Fruit fly (Drosophila melanogaster) whole organism, embryonic: ENCODE measurements around the gene Eig71Ec.
A peak's percentile ranks its signal among the peaks of the same experiment; 100 is the strongest.

Source experiments
- Abd-B ChIP-seq: fragments of 200-800 bp; sonication (Bioruptor generic); optimal IDR thresholded peaks from 2 replicates; lab custom pipeline; 2018; ENCODE audit warnings: missing biosample characterization, mild to moderate bottlenecking, missing genetic modification characterization, moderate library complexity
- Asciz ChIP-seq: fragments of 200-800 bp; sonication (Bioruptor generic); optimal IDR thresholded peaks from 2 replicates; lab custom pipeline; 2017; ENCODE audit warnings: missing biosample characterization, mild to moderate bottlenecking, missing genetic modification characterization, missing genetic modification reagents
- Atf-2 ChIP-seq: fragments of 200-800 bp; sonication (Bioruptor generic); optimal IDR thresholded peaks from 2 replicates; lab custom pipeline; 2016; ENCODE audit warnings: missing biosample characterization, missing genetic modification characterization
- CG10543 ChIP-seq: fragments of 200-800 bp; sonication (Bioruptor generic); optimal IDR thresholded peaks from 3 replicates; lab custom pipeline; 2017; ENCODE audit warnings: missing biosample characterization, mild to moderate bottlenecking, missing genetic modification characterization, moderate library complexity
- CG1233 ChIP-seq: fragments of 200-800 bp; sonication (Bioruptor generic); optimal IDR thresholded peaks from 4 replicates; lab custom pipeline; 2018; ENCODE audit warnings: missing biosample characterization, mild to moderate bottlenecking, missing genetic modification characterization
- CG13296 ChIP-seq: fragments of 200-800 bp; sonication (Bioruptor generic); optimal IDR thresholded peaks from 3 replicates; lab custom pipeline; 2018; ENCODE audit warnings: missing biosample characterization, mild to moderate bottlenecking, missing genetic modification characterization
- CG13424 ChIP-seq: fragments of 200-800 bp; sonication (Bioruptor generic); optimal IDR thresholded peaks from 2 replicates; lab custom pipeline; 2019; ENCODE audit warnings: missing biosample characterization, mild to moderate bottlenecking, missing genetic modification characterization, moderate library complexity
- CG14965 ChIP-seq: fragments of 200-800 bp; sonication (Bioruptor generic); optimal IDR thresholded peaks from 2 replicates; lab custom pipeline; 2016; ENCODE audit warnings: missing biosample characterization, missing genetic modification characterization, borderline replicate concordance
- CG15696 ChIP-seq: fragments of 200-800 bp; sonication (Bioruptor generic); optimal IDR thresholded peaks from 2 replicates; lab custom pipeline; 2019; ENCODE audit warnings: missing biosample characterization, mild to moderate bottlenecking, missing genetic modification characterization, moderate library complexity
- CG18619 ChIP-seq: fragments of 200-800 bp; sonication (Bioruptor generic); optimal IDR thresholded peaks from 3 replicates; lab custom pipeline; 2017; ENCODE audit warnings: missing biosample characterization, mild to moderate bottlenecking, missing genetic modification characterization
- CG2120 ChIP-seq: fragments of 200-800 bp; sonication (Bioruptor generic); optimal IDR thresholded peaks from 3 replicates; lab custom pipeline; 2016; ENCODE audit warnings: missing biosample characterization, missing genetic modification characterization
- CG34422 ChIP-seq: fragments of 200-800 bp; sonication (Bioruptor generic); IDR thresholded peaks from 3 replicates; pipeline ENCODE4 v1.3.6; 2022; ENCODE audit warnings: missing biosample characterization, missing genetic modification characterization
- CG4424 ChIP-seq: fragments of 200-800 bp; sonication (Bioruptor generic); optimal IDR thresholded peaks from 3 replicates; lab custom pipeline; 2016; ENCODE audit warnings: missing biosample characterization, missing genetic modification characterization
- CG7556 ChIP-seq: fragments of 200-800 bp; sonication (Bioruptor generic); optimal IDR thresholded peaks from 2 replicates; lab custom pipeline; 2017; ENCODE audit warnings: missing biosample characterization, mild to moderate bottlenecking, missing genetic modification characterization
- CG7839 ChIP-seq: fragments of 200-800 bp; sonication (Bioruptor generic); optimal IDR thresholded peaks from 3 replicates; lab custom pipeline; 2018; ENCODE audit warnings: missing biosample characterization, mild to moderate bottlenecking, missing genetic modification characterization, moderate library complexity
- CG8281 ChIP-seq: fragments of 200-800 bp; sonication (Bioruptor generic); optimal IDR thresholded peaks from 2 replicates; lab custom pipeline; 2018; ENCODE audit warnings: missing biosample characterization, mild to moderate bottlenecking, missing genetic modification characterization, moderate library complexity
- CG8359 ChIP-seq: fragments of 200-800 bp; sonication (Bioruptor generic); optimal IDR thresholded peaks from 2 replicates; lab custom pipeline; 2017; ENCODE audit warnings: missing biosample characterization, mild to moderate bottlenecking, missing genetic modification characterization, borderline replicate concordance
- CG8388 ChIP-seq: fragments of 200-800 bp; sonication (Bioruptor generic); optimal IDR thresholded peaks from 2 replicates; lab custom pipeline; 2019; ENCODE audit warnings: missing biosample characterization, mild to moderate bottlenecking, missing genetic modification characterization, moderate library complexity
- CG9609 ChIP-seq: fragments of 200-800 bp; sonication (Bioruptor generic); optimal IDR thresholded peaks from 3 replicates; lab custom pipeline; 2016; ENCODE audit warnings: missing biosample characterization, missing genetic modification characterization
- Dad ChIP-seq: fragments of 200-800 bp; sonication (Bioruptor generic); optimal IDR thresholded peaks from 3 replicates; lab custom pipeline; 2016; ENCODE audit warnings: missing biosample characterization, missing genetic modification characterization
- Hmr ChIP-seq: fragments of 200-800 bp; sonication (Bioruptor generic); optimal IDR thresholded peaks from 3 replicates; lab custom pipeline; 2017; ENCODE audit warnings: mild to moderate bottlenecking, missing biosample characterization, missing genetic modification reagents, missing genetic modification characterization
- Hr51 ChIP-seq, 2 experiments: fragments of 200-800 bp; sonication (Bioruptor generic); optimal IDR thresholded peaks; 2 replicates in 1 of 2; 3 replicates in 1 of 2; lab custom pipeline; 2016 to 2018; ENCODE audit warnings: missing biosample characterization in 2 of 2, missing genetic modification characterization in 2 of 2, mild to moderate bottlenecking in 1 of 2, moderate library complexity in 1 of 2
- Med ChIP-seq: fragments of 200-800 bp; sonication (Bioruptor generic); peaks from one replicate; lab custom pipeline; 2016; ENCODE audit warnings: missing biosample characterization, missing genetic modification characterization, mild to moderate bottlenecking, inconsistent platforms, moderate library complexity
- Oli ChIP-seq: fragments of 200-800 bp; sonication (Bioruptor generic); optimal IDR thresholded peaks from 2 replicates; lab custom pipeline; 2018; ENCODE audit warnings: missing biosample characterization, mild to moderate bottlenecking, missing genetic modification characterization, moderate library complexity
- PHDP ChIP-seq: fragments of 200-800 bp; sonication (Bioruptor generic); optimal IDR thresholded peaks from 3 replicates; lab custom pipeline; 2018; ENCODE audit warnings: missing biosample characterization, mild to moderate bottlenecking, missing genetic modification characterization, moderate library complexity
- Pdp1 ChIP-seq, 2 experiments: fragments of 200-800 bp; sonication (Bioruptor generic); optimal IDR thresholded peaks; 3 replicates each; lab custom pipeline; 2016; ENCODE audit warnings: missing biosample characterization in 2 of 2, missing genetic modification characterization in 2 of 2, mild to moderate bottlenecking in 1 of 2, moderate library complexity in 1 of 2
- Sox102F ChIP-seq: fragments of 200-800 bp; sonication (Bioruptor generic); optimal IDR thresholded peaks from 2 replicates; lab custom pipeline; 2018; ENCODE audit warnings: missing biosample characterization, mild to moderate bottlenecking, missing genetic modification characterization, moderate library complexity
- Trl ChIP-seq, 3 experiments: fragments of >200 bp in 2 of 3; fragments of 200-800 bp in 1 of 3; sonication (Bioruptor generic) in 1 of 3; optimal IDR thresholded peaks; 2 replicates in 1 of 3; 3 replicates in 2 of 3; lab custom pipeline; 2016 to 2017; ENCODE audit warnings: missing biosample characterization in 1 of 3, missing genetic modification characterization in 1 of 3
- abd-A ChIP-seq: fragments of 200-800 bp; sonication (Bioruptor generic); optimal IDR thresholded peaks from 3 replicates; lab custom pipeline; 2019; ENCODE audit warnings: missing biosample characterization, mild to moderate bottlenecking, missing genetic modification characterization, moderate library complexity
- aop ChIP-seq: fragments of 200-800 bp; sonication (Bioruptor generic); IDR thresholded peaks from 2 replicates; pipeline ENCODE4 v1.3.6; 2022; ENCODE audit warnings: missing biosample characterization, missing genetic modification characterization
- az2 ChIP-seq: fragments of 200-800 bp; sonication (Bioruptor generic); optimal IDR thresholded peaks from 3 replicates; lab custom pipeline; 2016; ENCODE audit warnings: missing biosample characterization, missing genetic modification characterization
- bsh ChIP-seq, 2 experiments: fragments of 200-800 bp; sonication (Bioruptor generic); optimal IDR thresholded peaks; 2 replicates each; lab custom pipeline; 2017 to 2018; ENCODE audit warnings: mild to moderate bottlenecking in 2 of 2, missing biosample characterization in 2 of 2, missing genetic modification characterization in 2 of 2, moderate library complexity in 1 of 2
- dpn ChIP-seq, 2 experiments: fragments of 200-800 bp; sonication (Bioruptor generic); optimal IDR thresholded peaks; 3 replicates each; lab custom pipeline; 2016; ENCODE audit warnings: missing biosample characterization in 2 of 2, missing genetic modification characterization in 2 of 2
- dysf ChIP-seq: fragments of 200-800 bp; sonication (Bioruptor generic); IDR thresholded peaks from 3 replicates; pipeline ENCODE4 v1.3.6; 2022; ENCODE audit warnings: missing biosample characterization, missing genetic modification characterization
- fd96Cb ChIP-seq: fragments of 200-800 bp; sonication (Bioruptor generic); optimal IDR thresholded peaks from 2 replicates; lab custom pipeline; 2018; ENCODE audit warnings: missing biosample characterization, mild to moderate bottlenecking, missing genetic modification characterization, moderate library complexity
- insv ChIP-seq, 2 experiments: fragments of 200-800 bp; sonication (Bioruptor generic); optimal IDR thresholded peaks; 3 replicates each; lab custom pipeline; 2016 to 2018; ENCODE audit warnings: missing biosample characterization in 2 of 2, missing genetic modification characterization in 2 of 2
- lab ChIP-seq: fragments of 200-800 bp; sonication (Bioruptor generic); optimal IDR thresholded peaks from 3 replicates; lab custom pipeline; 2017; ENCODE audit warnings: missing biosample characterization, missing genetic modification characterization, mild to moderate bottlenecking, moderate library complexity, missing genetic modification reagents
- nmo ChIP-seq: fragments of 200-800 bp; sonication (Bioruptor generic); optimal IDR thresholded peaks from 2 replicates; lab custom pipeline; 2018; ENCODE audit warnings: missing biosample characterization, mild to moderate bottlenecking, missing genetic modification characterization, moderate library complexity
- oc ChIP-seq: fragments of 200-800 bp; sonication (Bioruptor generic); optimal IDR thresholded peaks from 2 replicates; lab custom pipeline; 2018; ENCODE audit warnings: missing biosample characterization, mild to moderate bottlenecking, missing genetic modification characterization, moderate library complexity
- otp ChIP-seq: fragments of 200-800 bp; sonication (Bioruptor generic); IDR thresholded peaks from 3 replicates; pipeline ENCODE4, ENCODE4 v1.3.6; 2022; ENCODE audit warnings: missing biosample characterization, missing genetic modification characterization
- row ChIP-seq: fragments of 200-800 bp; sonication (Bioruptor generic); IDR thresholded peaks from 3 replicates; pipeline ENCODE4 v1.3.6; 2022; ENCODE audit warnings: missing biosample characterization, missing genetic modification characterization
- sd ChIP-seq: fragments of 200-800 bp; sonication (Bioruptor generic); optimal IDR thresholded peaks from 3 replicates; lab custom pipeline; 2018; ENCODE audit warnings: missing biosample characterization, mild to moderate bottlenecking, missing genetic modification characterization, moderate library complexity
- sens ChIP-seq: fragments of 200-800 bp; sonication (Bioruptor generic); peaks from one replicate; lab custom pipeline; 2016; ENCODE audit warnings: missing biosample characterization, missing genetic modification characterization
- sima ChIP-seq: fragments of 200-800 bp; sonication (Bioruptor generic); optimal IDR thresholded peaks from 2 replicates; lab custom pipeline; 2016; ENCODE audit warnings: missing biosample characterization, missing genetic modification characterization
- sqz ChIP-seq: fragments of 200-800 bp; sonication (Bioruptor generic); optimal IDR thresholded peaks from 3 replicates; lab custom pipeline; 2018; ENCODE audit warnings: missing biosample characterization, mild to moderate bottlenecking, missing genetic modification characterization
- trem ChIP-seq: fragments of 200-800 bp; optimal IDR thresholded peaks from 3 replicates; lab custom pipeline; 2019; ENCODE audit warnings: missing biosample characterization, mild to moderate bottlenecking, missing genetic modification characterization, moderate library complexity

Gene Eig71Ec

dm6 chr3L:15695195-15695594 lies 43.1 kb upstream of the Eig71Ec start (continued):
- TF ChIP-seq Atf-2 (GFP tag; lab: Kevin White, UChicago) (no peak), aop (no peak)

dm6 chr3L:15694406-15694805 lies 42.4 kb upstream of the Eig71Ec start:
- TF ChIP-seq sd (tag; lab: Kevin White, UChicago) = peak; percentile 19
- 0 out of 3 replicates have a peak, but pooled peaks have one; percentile 29 for TF ChIP-seq dysf
- TF ChIP-seq oc (tag; lab: Kevin White, UChicago) = peak; percentile 48
- TF ChIP-seq CG8388 = peak; percentile 81
- TF ChIP-seq CG7839 (tag; lab: Kevin White, UChicago) = peak; percentile 8
- no peak for TF ChIP-seq CG2120 (GFP tag; lab: Kevin White, UChicago)
- peak; percentile 12 for TF ChIP-seq PHDP (tag; lab: Kevin White, UChicago)
- TF ChIP-seq Trl (optimal IDR thresholded peaks at IDR 0.05; lab: Kevin White, UChicago) = no peak
- no peak for TF ChIP-seq Trl (GFP tag; optimal IDR thresholded peaks at IDR 0.05; lab: Kevin White, UChicago)
- TF ChIP-seq otp (GFP tag; lab: Robert Waterston, UW) = 0 out of 3 replicates have a peak, but pooled peaks have one; percentile 43
- no peak for TF ChIP-seq CG34422
- peak in 1 of 2 experiments; percentile 7 for TF ChIP-seq Hr51 (GFP tag; optimal IDR thresholded peaks at IDR 0.05; lab: Kevin White, UChicago)
- TF ChIP-seq dpn (GFP tag; optimal IDR thresholded peaks at IDR 0.05; lab: Kevin White, UChicago) = peak in 1 of 2 experiments; percentile 7
- no peak for TF ChIP-seq sima
- no peak for TF ChIP-seq CG9609 (GFP tag; lab: Kevin White, UChicago)
- no peak for TF ChIP-seq CG7556
- peak; percentile 9 for TF ChIP-seq Hmr (GFP tag; lab: Kevin White, UChicago)
- TF ChIP-seq Med (GFP tag; lab: Kevin White, UChicago) = peak; percentile 59
- TF ChIP-seq CG1233 (GFP tag; lab: Kevin White, UChicago) = peak; percentile 27
- peak; percentile 21 for TF ChIP-seq sqz
- peak; percentile 38 for TF ChIP-seq CG13296 (GFP tag; lab: Kevin White, UChicago)
- TF ChIP-seq insv (GFP tag; optimal IDR thresholded peaks at IDR 0.05; lab: Kevin White, UChicago) = no peak
- no peak for TF ChIP-seq Dad (GFP tag; lab: Kevin White, UChicago)
- TF ChIP-seq row (GFP tag; lab: Robert Waterston, UW) = peak; percentile 33; the same call in 1 of the 3 replicates
- TF ChIP-seq CG18619 (GFP tag; lab: Kevin White, UChicago) = peak; percentile 5
- TF ChIP-seq sens (GFP tag; lab: Kevin White, UChicago) = peak; percentile 65
- TF ChIP-seq CG8281 (tag; lab: Kevin White, UChicago) = peak; percentile 7
- TF ChIP-seq Asciz (GFP tag; lab: Kevin White, UChicago) = peak; percentile 24
- peak; percentile 21 for TF ChIP-seq lab (GFP tag; lab: Kevin White, UChicago)
- TF ChIP-seq Sox102F (GFP tag; lab: Kevin White, UChicago) = peak; percentile 4
- TF ChIP-seq, all 482 proteins: peak for 21

- TF ChIP-seq trem (peak; percentile 35), fd96Cb (tag; lab: Kevin White, UChicago) (peak; percentile 62), az2 (GFP tag; lab: Kevin White, UChicago) (peak; percentile 51), CG13424 (tag; lab: Kevin White, UChicago) (peak; percentile 39), nmo (GFP tag; lab: Kevin White, UChicago) (peak; percentile 77), CG4424 (peak; percentile 66), CG8359 (peak; percentile 50), Abd-B (peak; percentile 24), CG10543 (GFP tag; lab: Kevin White, UChicago) (no peak), Oli (tag; lab: Kevin White, UChicago) (peak; percentile 58), CG14965 (GFP tag; lab: Kevin White, UChicago) (no peak), bsh (GFP tag; optimal IDR thresholded peaks at IDR 0.05; lab: Kevin White, UChicago) (peak in 1 of 2 experiments; percentile 41), CG15696 (tag; lab: Kevin White, UChicago) (peak; percentile 38), Pdp1 (GFP tag; optimal IDR thresholded peaks at IDR 0.05; lab: Kevin White, UChicago) (peak in 1 of 2 experiments; percentile 35), abd-A (tag; lab: Kevin White, UChicago) (peak; percentile 46)
These were observed 40.9 kb upstream of the Eig71Ec start for dm6 chr3L:15692794-15693532.
